Worm (Caenorhabditis elegans) whole organism, midembryonic: ENCODE data around the gene Y38E10A.8.

Experiments
- T22C8.4 ChIP-seq: fragments of 200-800 bp; sonication (Bioruptor generic); IDR thresholded peaks from 2 replicates; pipeline ENCODE4 v1.3.6; 2022; ENCODE audit warnings: missing genetic modification characterization, missing compliant biosample characterization
- cog-1 ChIP-seq: sonication (generic microtip); optimal IDR thresholded peaks from 2 replicates; lab custom pipeline; 2016; ENCODE audit warnings: missing genetic modification characterization, missing compliant biosample characterization
- klf-2 ChIP-seq: fragments of 200-800 bp; sonication (Bioruptor generic); conservative IDR thresholded peaks from 2 replicates; pipeline ENCODE4 v1.3.6; 2022; ENCODE audit warnings: missing genetic modification reagents, missing genetic modification characterization, missing compliant biosample characterization
- med-1 ChIP-seq: sonication (generic microtip); optimal IDR thresholded peaks from 2 replicates; lab custom pipeline; 2017; ENCODE audit warnings: missing genetic modification characterization, mild to moderate bottlenecking, missing compliant biosample characterization, antibody characterized with exemption, missing genetic modification reagents; ENCODE audit not compliant: insufficient read depth
- ztf-23 ChIP-seq: fragments of 200-800 bp; sonication (Bioruptor generic); IDR thresholded peaks from 2 replicates; pipeline ENCODE4 v1.3.6; 2022; ENCODE audit warnings: missing genetic modification reagents, missing genetic modification characterization, missing compliant biosample characterization

ce11 chrII:12608653-12609052, 1.7 kb downstream of the Y38E10A.8 start, which contains the start of gene Y38E10A.9:
- TF ChIP-seq T22C8.4 (GFP tag; lab: Robert Waterston, UW) = no peak
- TF ChIP-seq klf-2 = no peak
- no peak for TF ChIP-seq med-1 (GFP tag; lab: Kevin White, UChicago)
- TF ChIP-seq ztf-23 (GFP tag; lab: Robert Waterston, UW) = no peak
- TF ChIP-seq cog-1 (tag; lab: Kevin White, UChicago) = no peak
